Fruit fly (Drosophila melanogaster) whole organism: Measurements from ENCODE around the gene Smvt.

Experiments used
- CG8478 ChIP-seq: fragments of >200 bp; optimal IDR thresholded peaks from 2 replicates; lab custom pipeline; 2018; ENCODE audit warnings: inconsistent platforms
- Dll ChIP-seq: fragments of >200 bp; optimal IDR thresholded peaks from 2 replicates; lab custom pipeline; 2017
- EcR ChIP-seq, 2 experiments: fragments of >200 bp; optimal IDR thresholded peaks; 2 replicates each; lab custom pipeline; 2017; ENCODE audit warnings: missing biosample characterization in 2 of 2, missing genetic modification characterization in 2 of 2, missing genetic modification reagents in 2 of 2
- pan ChIP-seq: fragments of >200 bp; optimal IDR thresholded peaks from 2 replicates; lab custom pipeline; 2017
- psq ChIP-seq: fragments of >200 bp; optimal IDR thresholded peaks from 2 replicates; lab custom pipeline; 2017
- usp ChIP-seq: fragments of >200 bp; optimal IDR thresholded peaks from 2 replicates; lab custom pipeline; 2017; ENCODE audit warnings: missing biosample characterization, missing genetic modification characterization, mixed read lengths

Gene Smvt

dm6 chr3R:31724580-31725320 is 36.6 kb downstream of the Smvt start:
- TF ChIP-seq EcR (GFP tag; optimal IDR thresholded peaks at IDR 0.05; lab: Kevin White, UChicago): peak in 1 of 2 experiments; percentile 52
- TF ChIP-seq Dll (lab: Kevin White, UChicago): peak; percentile 91
- TF ChIP-seq psq (lab: Kevin White, UChicago): no peak

- TF ChIP-seq CG8478 (lab: Kevin White, UChicago): no peak
- no peak for TF ChIP-seq usp (GFP tag; lab: Kevin White, UChicago)
- TF ChIP-seq pan (lab: Kevin White, UChicago): no peak
- TF ChIP-seq psq (lab: Kevin White, UChicago): no peak
- no peak for TF ChIP-seq EcR (GFP tag; optimal IDR thresholded peaks at IDR 0.05; lab: Kevin White, UChicago)
- no peak for TF ChIP-seq Dll (lab: Kevin White, UChicago)
Observed at dm6 chr3R:31724136-31724535, 37.2 kb downstream of the Smvt start.

- TF ChIP-seq Dll (lab: Kevin White, UChicago) (no peak), pan (lab: Kevin White, UChicago) (no peak), psq (lab: Kevin White, UChicago) (no peak), usp (GFP tag; lab: Kevin White, UChicago) (no peak), CG8478 (lab: Kevin White, UChicago) (no peak), EcR (GFP tag; optimal IDR thresholded peaks at IDR 0.05; lab: Kevin White, UChicago) (no peak)
Observed at dm6 chr3R:31723206-31723933, 38.0 kb downstream of the Smvt start.

dm6 chr3R:31721958-31722357 is 39.4 kb downstream of the Smvt start:
- no peak for TF ChIP-seq CG8478 (lab: Kevin White, UChicago)
- no peak for TF ChIP-seq psq (lab: Kevin White, UChicago)
- no peak for TF ChIP-seq Dll (lab: Kevin White, UChicago)
- no peak for TF ChIP-seq usp (GFP tag; lab: Kevin White, UChicago)
- no peak for TF ChIP-seq EcR (GFP tag; optimal IDR thresholded peaks at IDR 0.05; lab: Kevin White, UChicago)
- no peak for TF ChIP-seq pan (lab: Kevin White, UChicago)

- TF ChIP-seq psq (lab: Kevin White, UChicago) (no peak), EcR (GFP tag; optimal IDR thresholded peaks at IDR 0.05; lab: Kevin White, UChicago) (no peak), CG8478 (lab: Kevin White, UChicago) (no peak), Dll (lab: Kevin White, UChicago) (no peak), pan (lab: Kevin White, UChicago) (no peak), usp (GFP tag; lab: Kevin White, UChicago) (no peak)
Observed at dm6 chr3R:31721466-31721865, 39.9 kb downstream of the Smvt start.

dm6 chr3R:31720112-31720511 is 41.3 kb downstream of the Smvt start:
- TF ChIP-seq pan (lab: Kevin White, UChicago): no peak
- TF ChIP-seq CG8478 (lab: Kevin White, UChicago): no peak
- no peak for TF ChIP-seq usp (GFP tag; lab: Kevin White, UChicago)
- no peak for TF ChIP-seq psq (lab: Kevin White, UChicago)
- no peak for TF ChIP-seq EcR (GFP tag; optimal IDR thresholded peaks at IDR 0.05; lab: Kevin White, UChicago)
- TF ChIP-seq Dll (lab: Kevin White, UChicago): no peak

- TF ChIP-seq Dll (lab: Kevin White, UChicago) (no peak), EcR (GFP tag; optimal IDR thresholded peaks at IDR 0.05; lab: Kevin White, UChicago) (no peak), usp (GFP tag; lab: Kevin White, UChicago) (no peak), CG8478 (lab: Kevin White, UChicago) (no peak), pan (lab: Kevin White, UChicago) (no peak), psq (lab: Kevin White, UChicago) (no peak)
Observed at dm6 chr3R:31719497-31719896, 41.9 kb downstream of the Smvt start.

dm6 chr3R:31718967-31719366 is 42.4 kb downstream of the Smvt start:
- TF ChIP-seq Dll (lab: Kevin White, UChicago): no peak
- TF ChIP-seq psq (lab: Kevin White, UChicago): no peak
- TF ChIP-seq usp (GFP tag; lab: Kevin White, UChicago): no peak
- TF ChIP-seq EcR (GFP tag; optimal IDR thresholded peaks at IDR 0.05; lab: Kevin White, UChicago): no peak
- no peak for TF ChIP-seq CG8478 (lab: Kevin White, UChicago)
- no peak for TF ChIP-seq pan (lab: Kevin White, UChicago)

- TF ChIP-seq psq (lab: Kevin White, UChicago): no peak
- TF ChIP-seq pan (lab: Kevin White, UChicago): peak; percentile 82
- TF ChIP-seq Dll (lab: Kevin White, UChicago): no peak
- TF ChIP-seq CG8478 (lab: Kevin White, UChicago): no peak
Observed at dm6 chr3R:31718168-31718565, 43.2 kb downstream of the Smvt start.

- no peak for TF ChIP-seq CG8478 (lab: Kevin White, UChicago)
- TF ChIP-seq psq (lab: Kevin White, UChicago): no peak
- no peak for TF ChIP-seq Dll (lab: Kevin White, UChicago)
Observed at dm6 chr3R:31717299-31718167, 43.8 kb downstream of the Smvt start.

- no peak for TF ChIP-seq psq (lab: Kevin White, UChicago)
- no peak for TF ChIP-seq EcR (GFP tag; optimal IDR thresholded peaks at IDR 0.05; lab: Kevin White, UChicago)
- TF ChIP-seq Dll (lab: Kevin White, UChicago): no peak
- TF ChIP-seq CG8478 (lab: Kevin White, UChicago): no peak
- no peak for TF ChIP-seq usp (GFP tag; lab: Kevin White, UChicago)
Observed at dm6 chr3R:31716265-31716664, 45.1 kb downstream of the Smvt start.
